Worm (Caenorhabditis elegans) whole organism, early embryonic: Measurements from ENCODE around the gene F23F1.6.
A peak's percentile ranks its signal among the peaks of the same experiment; 100 is the strongest.

ENCODE experiments used
- B0310.2 ChIP-seq: sonication (generic microtip); optimal IDR thresholded peaks from 2 replicates; lab custom pipeline; 2016; ENCODE audit warnings: mild to moderate bottlenecking, missing genetic modification characterization, missing compliant biosample characterization
- F13C5.2 ChIP-seq: sonication (generic microtip); optimal IDR thresholded peaks from 2 replicates; lab custom pipeline; 2017; ENCODE audit warnings: mild to moderate bottlenecking, missing genetic modification characterization, inconsistent platforms, missing compliant biosample characterization
- aly-1 ChIP-seq: sonication (generic microtip); optimal IDR thresholded peaks from 2 replicates; lab custom pipeline; 2016; ENCODE audit warnings: missing genetic modification characterization, missing compliant biosample characterization
- ama-1 ChIP-seq: fragments of 150-350 bp; optimal IDR thresholded peaks from 2 replicates; lab custom pipeline; 2014
- ceh-13 ChIP-seq: fragments of 200-800 bp; sonication (Bioruptor generic); optimal IDR thresholded peaks from 2 replicates; lab custom pipeline; 2018; ENCODE audit warnings: mild to moderate bottlenecking, missing genetic modification characterization, missing compliant biosample characterization
- ceh-36 ChIP-seq: sonication (generic microtip); optimal IDR thresholded peaks from 2 replicates; lab custom pipeline; 2016; ENCODE audit warnings: missing genetic modification characterization, inconsistent platforms, missing compliant biosample characterization
- ets-7 ChIP-seq: sonication (generic microtip); optimal IDR thresholded peaks from 2 replicates; lab custom pipeline; 2016; ENCODE audit warnings: missing genotype, missing genetic modification characterization, missing compliant biosample characterization
- flt-1 ChIP-seq: fragments of 200-800 bp; sonication (Bioruptor generic); IDR thresholded peaks from 2 replicates; pipeline ENCODE4 v1.3.6; 2022; ENCODE audit warnings: missing genetic modification characterization, missing compliant biosample characterization
- hmbx-1 ChIP-seq: sonication (generic microtip); optimal IDR thresholded peaks from 2 replicates; lab custom pipeline; 2016; ENCODE audit warnings: mild to moderate bottlenecking, missing genetic modification characterization, missing compliant biosample characterization
- hmg-4 ChIP-seq: fragments of 200-800 bp; sonication (Bioruptor generic); optimal IDR thresholded peaks from 2 replicates; lab custom pipeline; 2018; ENCODE audit warnings: mild to moderate bottlenecking, missing genetic modification characterization, missing compliant biosample characterization
- hnd-1 ChIP-seq: sonication (generic microtip); optimal IDR thresholded peaks from 2 replicates; lab custom pipeline; 2016; ENCODE audit warnings: missing genetic modification characterization, missing compliant biosample characterization
- pes-1 ChIP-seq: fragments of 200-800 bp; sonication (Bioruptor generic); IDR thresholded peaks from 2 replicates; pipeline ENCODE4 v1.3.6; 2022; ENCODE audit warnings: missing genetic modification reagents, missing genetic modification characterization, missing compliant biosample characterization
- scrt-1 ChIP-seq: fragments of 200-800 bp; sonication (Bioruptor generic); IDR thresholded peaks from 2 replicates; pipeline ENCODE4 v1.3.6; 2022; ENCODE audit warnings: missing genetic modification characterization, missing compliant biosample characterization
- sea-1 ChIP-seq: fragments of 200-800 bp; sonication (Bioruptor generic); conservative IDR thresholded peaks from 2 replicates; pipeline ENCODE4 v1.3.6; 2022; ENCODE audit warnings: missing genetic modification characterization, missing compliant biosample characterization
- tbx-11 ChIP-seq: fragments of 200-800 bp; sonication (Bioruptor generic); IDR thresholded peaks from 2 replicates; pipeline ENCODE4 v1.3.6; 2022; ENCODE audit warnings: missing genetic modification characterization, missing compliant biosample characterization
- tbx-37 ChIP-seq: fragments of 200-800 bp; sonication (Bioruptor generic); conservative IDR thresholded peaks from 2 replicates; pipeline ENCODE4 v1.3.6; 2022; ENCODE audit warnings: missing genetic modification reagents, missing genetic modification characterization, missing compliant biosample characterization
- tra-4 ChIP-seq: sonication (generic microtip); optimal IDR thresholded peaks from 2 replicates; lab custom pipeline; 2017; ENCODE audit warnings: missing genetic modification characterization, missing compliant biosample characterization

The F23F1.6 gene

DNA sequence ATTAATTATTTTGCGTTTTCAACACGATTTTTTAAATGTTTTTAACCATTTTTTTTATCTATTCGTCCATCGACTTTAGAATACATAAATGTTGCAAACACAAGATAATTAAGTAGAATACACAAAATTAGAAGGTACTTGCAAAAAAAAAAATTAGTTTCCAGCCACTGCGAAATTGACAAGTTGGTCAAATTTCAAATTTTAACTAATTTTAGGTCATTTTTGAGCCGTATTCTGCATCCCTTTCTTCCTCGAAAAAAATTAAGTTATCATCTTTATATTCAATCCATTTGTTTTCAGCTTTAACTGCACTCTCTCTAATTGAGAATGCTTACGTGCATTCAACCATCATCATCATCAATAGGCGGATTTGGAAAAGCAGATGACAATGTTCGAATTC, 32.2 kb upstream of the F23F1.6 start, which contains the start of gene egl-26:
egl-26 (plus strand) TSS at position 301 of the 400 bp plus-strand sequence.
- no peak for TF ChIP-seq pes-1 (GFP tag; lab: Robert Waterston, UW)
- no peak for TF ChIP-seq tbx-37 (GFP tag; lab: Robert Waterston, UW)
- TF ChIP-seq F13C5.2 (tag; lab: Kevin White, UChicago): no peak
- no peak for TF ChIP-seq ceh-36 (tag; lab: Kevin White, UChicago)
- TF ChIP-seq hnd-1 (tag; lab: Kevin White, UChicago): no peak
- no peak for TF ChIP-seq tra-4 (tag; lab: Kevin White, UChicago)
- TF ChIP-seq ama-1: no peak

DNA sequence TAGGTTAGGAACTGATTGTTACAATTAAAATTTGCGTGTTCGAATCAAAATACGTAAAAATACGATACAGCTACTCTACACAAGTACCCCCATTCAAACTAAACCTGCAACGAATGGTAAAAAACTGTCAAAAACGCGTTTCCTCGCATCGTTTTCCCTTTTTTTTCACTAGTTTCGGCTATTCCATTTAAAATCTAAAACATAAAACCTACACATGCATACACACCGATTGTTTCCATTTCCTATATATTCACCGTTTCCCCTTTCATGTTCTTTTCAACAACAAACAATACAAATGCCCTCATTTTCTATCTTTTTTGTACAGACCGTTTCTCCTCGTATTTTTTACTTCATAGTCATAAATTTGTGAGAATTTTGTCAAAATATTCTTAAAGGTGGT, 31.6 kb upstream of the F23F1.6 start:
- TF ChIP-seq ceh-13: no peak
- TF ChIP-seq pes-1 (GFP tag; lab: Robert Waterston, UW): no peak
- no peak for TF ChIP-seq tbx-11 (GFP tag; lab: Robert Waterston, UW)
- no peak for TF ChIP-seq scrt-1 (GFP tag; lab: Robert Waterston, UW)
- no peak for TF ChIP-seq F13C5.2 (tag; lab: Kevin White, UChicago)

DNA sequence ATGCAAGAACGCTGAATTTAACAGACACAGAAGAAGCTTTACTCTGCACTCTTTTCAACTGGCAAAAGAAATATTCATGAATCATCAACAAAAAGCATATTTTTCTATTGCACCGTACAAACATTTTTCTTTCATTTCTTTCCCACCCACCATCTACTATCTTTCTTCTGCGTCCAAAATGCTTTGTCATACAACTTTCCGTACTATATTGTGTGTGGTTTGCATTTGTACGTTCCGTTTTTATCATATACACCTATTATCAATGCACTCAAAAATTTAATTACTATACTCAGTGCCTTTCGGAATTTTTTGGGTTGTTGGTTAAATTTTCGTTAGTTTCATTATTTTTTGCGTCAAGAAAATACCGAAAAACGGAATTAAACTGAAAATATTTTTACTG, 30.6 kb upstream of the F23F1.6 start:
- TF ChIP-seq tra-4 (tag; lab: Kevin White, UChicago) (no peak), ceh-36 (tag; lab: Kevin White, UChicago) (no peak), sea-1 (no peak), flt-1 (GFP tag; lab: Robert Waterston, UW) (no peak), hnd-1 (tag; lab: Kevin White, UChicago) (no peak), scrt-1 (GFP tag; lab: Robert Waterston, UW) (no peak), hmbx-1 (tag; lab: Kevin White, UChicago) (no peak), B0310.2 (no peak), pes-1 (GFP tag; lab: Robert Waterston, UW) (no peak), F13C5.2 (tag; lab: Kevin White, UChicago) (no peak), aly-1 (no peak), tbx-11 (GFP tag; lab: Robert Waterston, UW) (no peak), ama-1 (no peak), tbx-37 (GFP tag; lab: Robert Waterston, UW) (no peak), ets-7 (tag; lab: Kevin White, UChicago) (no peak), hmg-4 (no peak), ceh-13 (no peak)

DNA sequence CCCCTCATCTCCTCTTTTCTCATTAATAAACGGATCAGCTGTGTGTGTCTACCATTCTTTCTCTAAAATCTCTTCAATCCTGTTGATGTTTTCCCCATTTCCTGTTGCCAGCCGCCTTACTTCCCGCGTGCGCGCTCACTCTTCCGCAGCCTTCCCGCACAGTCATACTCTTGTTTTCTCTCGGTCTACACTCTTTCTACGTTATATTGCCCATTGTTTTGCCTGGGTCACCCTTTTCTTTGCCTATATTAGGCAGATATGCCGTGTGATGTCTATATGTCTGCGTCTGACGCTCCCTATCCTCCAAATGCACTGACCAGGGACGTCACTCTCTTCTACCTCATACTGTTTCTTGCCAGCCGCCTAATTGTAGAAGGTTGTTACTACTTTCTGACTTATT, 29.2 kb upstream of the F23F1.6 start:
- TF ChIP-seq hmg-4: peak; percentile 68
- TF ChIP-seq pes-1 (GFP tag; lab: Robert Waterston, UW): 0 out of 2 replicates have a peak, but pooled peaks have one; percentile 6
- peak; percentile 12 for TF ChIP-seq B0310.2
- TF ChIP-seq tra-4 (tag; lab: Kevin White, UChicago): no peak
- TF ChIP-seq ceh-36 (tag; lab: Kevin White, UChicago): no peak
- peak; percentile 53 for TF ChIP-seq F13C5.2 (tag; lab: Kevin White, UChicago)
- no peak for TF ChIP-seq hnd-1 (tag; lab: Kevin White, UChicago)
- TF ChIP-seq ets-7 (tag; lab: Kevin White, UChicago): peak; percentile 34
- peak; percentile 39 for TF ChIP-seq aly-1
- no peak for TF ChIP-seq ceh-13

DNA sequence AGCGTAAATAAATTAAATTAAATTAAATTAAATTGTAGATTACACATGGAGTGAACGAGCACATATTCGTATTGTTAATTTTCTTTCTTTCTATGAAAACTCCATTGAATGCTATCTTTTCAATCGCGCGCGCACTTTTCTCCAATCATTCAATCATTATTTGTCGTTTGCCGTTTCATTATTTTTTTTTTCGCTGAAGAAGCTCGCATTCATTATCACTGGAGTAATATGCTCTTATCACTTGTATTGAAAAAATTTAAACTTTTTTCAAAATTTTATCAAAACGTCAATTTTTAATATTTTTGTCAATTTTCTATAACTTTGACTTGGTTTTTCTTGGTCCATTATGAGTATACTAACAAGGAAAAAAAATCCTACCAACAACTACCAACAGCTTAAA, 28.4 kb upstream of the F23F1.6 start:
- no peak for TF ChIP-seq sea-1
- TF ChIP-seq hnd-1 (tag; lab: Kevin White, UChicago): no peak

DNA sequence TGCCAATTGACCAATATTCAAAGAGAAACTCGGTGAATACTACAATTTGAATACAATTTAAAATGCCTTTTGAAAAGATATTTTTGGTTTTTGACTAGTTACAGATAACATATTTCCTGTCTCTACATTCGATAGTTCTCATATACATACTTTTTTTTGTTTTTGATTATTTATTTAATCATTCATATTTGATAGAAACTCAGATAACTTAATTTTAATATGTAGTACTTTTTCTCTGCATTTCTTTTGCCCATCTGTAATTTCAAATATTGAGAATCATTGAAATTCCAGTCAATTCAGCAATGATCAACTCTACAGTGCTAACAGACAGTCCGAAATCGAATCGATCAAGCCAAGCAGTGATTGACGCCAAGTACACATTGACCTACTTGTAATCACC, 23.9 kb upstream of the F23F1.6 start, which contains the start of gene C23H3.2:
C23H3.2 (plus strand) TSS at position 301 of the 400 bp plus-strand sequence.
- TF ChIP-seq tbx-37 (GFP tag; lab: Robert Waterston, UW) (no peak), aly-1 (no peak), ets-7 (tag; lab: Kevin White, UChicago) (no peak), sea-1 (no peak), tra-4 (tag; lab: Kevin White, UChicago) (no peak), hmg-4 (no peak), F13C5.2 (tag; lab: Kevin White, UChicago) (no peak), hnd-1 (tag; lab: Kevin White, UChicago) (no peak), scrt-1 (GFP tag; lab: Robert Waterston, UW) (no peak), flt-1 (GFP tag; lab: Robert Waterston, UW) (no peak), B0310.2 (no peak)

DNA sequence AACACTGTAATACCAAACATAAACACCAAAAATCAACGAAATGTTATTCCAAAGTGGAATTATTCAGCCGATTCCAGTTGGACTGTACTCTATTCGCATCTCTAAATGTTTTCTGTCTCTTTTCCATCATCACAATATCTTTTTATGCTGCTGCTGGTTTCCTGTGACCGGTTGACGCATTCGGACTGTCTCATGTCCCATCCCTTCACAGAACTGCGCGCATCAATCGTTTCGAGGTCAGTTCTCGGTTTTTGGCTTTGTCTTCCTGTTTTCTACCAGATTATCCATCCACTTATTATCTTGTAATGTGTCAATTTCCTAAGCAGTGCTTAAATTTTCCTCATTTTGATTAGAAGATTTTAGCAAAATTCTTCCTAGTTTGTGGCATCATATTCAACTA, 22.9 kb upstream of the F23F1.6 start:
- TF ChIP-seq ets-7 (tag; lab: Kevin White, UChicago) (no peak), F13C5.2 (tag; lab: Kevin White, UChicago) (no peak), ama-1 (no peak), scrt-1 (GFP tag; lab: Robert Waterston, UW) (no peak), ceh-36 (tag; lab: Kevin White, UChicago) (no peak), hmbx-1 (tag; lab: Kevin White, UChicago) (no peak), ceh-13 (no peak), sea-1 (no peak), tbx-37 (GFP tag; lab: Robert Waterston, UW) (no peak), aly-1 (no peak), tbx-11 (GFP tag; lab: Robert Waterston, UW) (no peak)

DNA sequence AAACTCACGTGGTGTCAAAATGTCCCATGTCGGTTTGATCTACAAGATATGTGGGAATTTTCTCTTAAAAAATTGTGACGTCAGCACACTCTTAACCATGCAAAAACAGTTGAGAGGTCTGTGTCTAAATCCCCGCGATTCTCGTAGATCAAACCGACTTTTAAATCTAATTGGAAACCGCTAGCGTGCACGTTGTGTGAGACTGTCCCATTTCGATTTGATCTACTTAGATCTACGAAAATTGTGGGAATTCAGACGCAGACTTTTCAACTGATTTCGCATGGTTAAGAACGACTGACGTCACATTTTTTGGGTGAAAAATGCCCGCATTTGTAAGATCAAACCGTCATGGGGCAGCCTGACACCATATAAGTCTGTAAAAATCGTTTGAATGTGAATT, 20.8 kb upstream of the F23F1.6 start:
- TF ChIP-seq hnd-1 (tag; lab: Kevin White, UChicago): no peak
- no peak for TF ChIP-seq B0310.2
- TF ChIP-seq scrt-1 (GFP tag; lab: Robert Waterston, UW): no peak
- TF ChIP-seq sea-1: no peak
- TF ChIP-seq tra-4 (tag; lab: Kevin White, UChicago): no peak
- no peak for TF ChIP-seq ceh-36 (tag; lab: Kevin White, UChicago)
- TF ChIP-seq tbx-37 (GFP tag; lab: Robert Waterston, UW): no peak
- no peak for TF ChIP-seq ets-7 (tag; lab: Kevin White, UChicago)
- TF ChIP-seq ceh-13: no peak
- TF ChIP-seq tbx-11 (GFP tag; lab: Robert Waterston, UW): no peak
- no peak for TF ChIP-seq flt-1 (GFP tag; lab: Robert Waterston, UW)
- TF ChIP-seq hmg-4: no peak
- TF ChIP-seq aly-1: no peak
- TF ChIP-seq hmbx-1 (tag; lab: Kevin White, UChicago): no peak
- no peak for TF ChIP-seq F13C5.2 (tag; lab: Kevin White, UChicago)
